Worm (Caenorhabditis elegans) whole organism, L2 larva: Measurements from ENCODE around the gene tag-294.

Experiments used
- alr-1 ChIP-seq: fragments of 150-350 bp; optimal IDR thresholded peaks from 2 replicates; lab custom pipeline; 2014; ENCODE audit warnings: missing biosample characterization, missing genetic modification characterization
- elt-1 ChIP-seq: fragments of 150-350 bp; optimal IDR thresholded peaks from 2 replicates; lab custom pipeline; 2014; ENCODE audit warnings: missing biosample characterization, missing genetic modification characterization
- lsy-2 ChIP-seq, 2 experiments: fragments of 150-350 bp in 1 of 2; sonication (generic microtip) in 1 of 2; optimal IDR thresholded peaks; 2 replicates each; lab custom pipeline; 2014 to 2017; ENCODE audit warnings: missing biosample characterization in 2 of 2, missing genetic modification characterization in 2 of 2
- nhr-21 ChIP-seq: fragments of 150-350 bp; optimal IDR thresholded peaks from 2 replicates; lab custom pipeline; 2014; ENCODE audit warnings: missing biosample characterization, missing genetic modification characterization
- nhr-237 ChIP-seq: fragments of 150-350 bp; optimal IDR thresholded peaks from 2 replicates; lab custom pipeline; 2014; ENCODE audit warnings: missing biosample characterization, missing genetic modification characterization
- nhr-77 ChIP-seq: fragments of 150-350 bp; optimal IDR thresholded peaks from 2 replicates; lab custom pipeline; 2014; ENCODE audit warnings: missing biosample characterization, missing genetic modification characterization
- snpc-4 ChIP-seq: fragments of 150-350 bp; optimal IDR thresholded peaks from 2 replicates; lab custom pipeline; 2014; ENCODE audit warnings: missing biosample characterization, missing genetic modification characterization
- unc-62 ChIP-seq: fragments of 150-350 bp; optimal IDR thresholded peaks from 2 replicates; lab custom pipeline; 2014; ENCODE audit warnings: missing biosample characterization, missing genetic modification reagents, missing genetic modification characterization

ce11 chrX:5810677-5811076 is 47.5 kb upstream of the tag-294 start:
- peak in 1 of 2 experiments; percentile 14 for TF ChIP-seq lsy-2 (tag; optimal IDR thresholded peaks at IDR 0.05; lab: Kevin White, UChicago)
- no peak for TF ChIP-seq nhr-237
- no peak for TF ChIP-seq elt-1 (tag; lab: Kevin White, UChicago)
- TF ChIP-seq unc-62 (GFP tag; lab: Kevin White, UChicago): no peak
- no peak for TF ChIP-seq alr-1
- TF ChIP-seq snpc-4 (tag; lab: Kevin White, UChicago): no peak
- no peak for TF ChIP-seq nhr-77 (tag; lab: Kevin White, UChicago)
- peak; percentile 8 for TF ChIP-seq nhr-21
